Fruit fly (Drosophila melanogaster) whole organism, embryonic: Measurements from ENCODE around the gene sicily.
A peak's percentile ranks its signal among the peaks of the same experiment; 100 is the strongest.

Experiments
- Antp ChIP-seq: fragments of 200-800 bp; sonication (Bioruptor generic); optimal IDR thresholded peaks from 3 replicates; lab custom pipeline; 2016; ENCODE audit warnings: missing biosample characterization, missing genetic modification characterization
- CG1024 ChIP-seq: fragments of 200-800 bp; sonication (Bioruptor generic); IDR thresholded peaks from 2 replicates; pipeline ENCODE4 v1.3.6; 2022; ENCODE audit warnings: missing biosample characterization, missing genetic modification characterization
- CG10543 ChIP-seq: fragments of 200-800 bp; sonication (Bioruptor generic); optimal IDR thresholded peaks from 3 replicates; lab custom pipeline; 2017; ENCODE audit warnings: missing biosample characterization, mild to moderate bottlenecking, missing genetic modification characterization, moderate library complexity
- CG11247 ChIP-seq: fragments of 200-800 bp; sonication (Bioruptor generic); IDR thresholded peaks from 2 replicates; pipeline ENCODE4 v1.3.6; 2022; ENCODE audit warnings: missing biosample characterization, missing genetic modification characterization
- CG11398 ChIP-seq: fragments of 200-800 bp; sonication (Bioruptor generic); optimal IDR thresholded peaks from 2 replicates; lab custom pipeline; 2016; ENCODE audit warnings: missing biosample characterization, missing genetic modification characterization
- CG11504 ChIP-seq: fragments of 200-800 bp; sonication (Bioruptor generic); optimal IDR thresholded peaks from 3 replicates; lab custom pipeline; 2019; ENCODE audit warnings: missing biosample characterization, mild to moderate bottlenecking, missing genetic modification characterization, moderate library complexity
- CG12659 ChIP-seq: fragments of 200-800 bp; sonication (Bioruptor generic); optimal IDR thresholded peaks from 3 replicates; lab custom pipeline; 2017; ENCODE audit warnings: mild to moderate bottlenecking, missing biosample characterization, missing genetic modification reagents, missing genetic modification characterization
- CG12769 ChIP-seq: fragments of 200-800 bp; sonication (Bioruptor generic); optimal IDR thresholded peaks from 2 replicates; lab custom pipeline; 2019; ENCODE audit warnings: missing biosample characterization, mild to moderate bottlenecking, missing genetic modification characterization, moderate library complexity
- CG13775 ChIP-seq: fragments of 200-800 bp; sonication (Bioruptor generic); optimal IDR thresholded peaks from 3 replicates; lab custom pipeline; 2017; ENCODE audit warnings: missing biosample characterization, mild to moderate bottlenecking, missing genetic modification characterization
- CG17568 ChIP-seq: fragments of 200-800 bp; sonication (Bioruptor generic); optimal IDR thresholded peaks from 2 replicates; lab custom pipeline; 2018; ENCODE audit warnings: missing biosample characterization, mild to moderate bottlenecking, missing genetic modification characterization, moderate library complexity
- CG17912 ChIP-seq: fragments of 200-800 bp; sonication (Bioruptor generic); optimal IDR thresholded peaks from 2 replicates; lab custom pipeline; 2018; ENCODE audit warnings: missing biosample characterization, mild to moderate bottlenecking, missing genetic modification characterization
- CG18476 ChIP-seq: fragments of 200-800 bp; sonication (Bioruptor generic); optimal IDR thresholded peaks from 2 replicates; lab custom pipeline; 2016; ENCODE audit warnings: missing biosample characterization, mild to moderate bottlenecking, missing genetic modification characterization
- CG2678 ChIP-seq: fragments of 200-800 bp; sonication (Bioruptor generic); optimal IDR thresholded peaks from 3 replicates; lab custom pipeline; 2019; ENCODE audit warnings: missing biosample characterization, mild to moderate bottlenecking, missing genetic modification characterization, moderate library complexity
- CG3065 ChIP-seq: fragments of 200-800 bp; sonication (Bioruptor generic); optimal IDR thresholded peaks from 2 replicates; lab custom pipeline; 2016; ENCODE audit warnings: missing biosample characterization, missing genetic modification characterization
- CG4820 ChIP-seq: fragments of 200-800 bp; sonication (Bioruptor generic); optimal IDR thresholded peaks from 3 replicates; lab custom pipeline; 2016; ENCODE audit warnings: missing biosample characterization, missing genetic modification characterization
- CG6683 ChIP-seq: fragments of 200-800 bp; sonication (Bioruptor generic); optimal IDR thresholded peaks from 2 replicates; lab custom pipeline; 2017; ENCODE audit warnings: missing biosample characterization, mild to moderate bottlenecking, missing genetic modification characterization, missing genetic modification reagents
- CG7839 ChIP-seq: fragments of 200-800 bp; sonication (Bioruptor generic); optimal IDR thresholded peaks from 3 replicates; lab custom pipeline; 2018; ENCODE audit warnings: missing biosample characterization, mild to moderate bottlenecking, missing genetic modification characterization, moderate library complexity
- CG7987 ChIP-seq: fragments of 200-800 bp; sonication (Bioruptor generic); optimal IDR thresholded peaks from 2 replicates; lab custom pipeline; 2018; ENCODE audit warnings: missing biosample characterization, mild to moderate bottlenecking, missing genetic modification characterization, moderate library complexity
- CG8924 ChIP-seq: fragments of 200-800 bp; optimal IDR thresholded peaks from 3 replicates; lab custom pipeline; 2019; ENCODE audit warnings: missing biosample characterization, mild to moderate bottlenecking, missing genetic modification characterization, moderate library complexity
- CG9609 ChIP-seq: fragments of 200-800 bp; sonication (Bioruptor generic); optimal IDR thresholded peaks from 3 replicates; lab custom pipeline; 2016; ENCODE audit warnings: missing biosample characterization, missing genetic modification characterization
- CG9797 ChIP-seq: fragments of 200-800 bp; sonication (Bioruptor generic); optimal IDR thresholded peaks from 3 replicates; lab custom pipeline; 2018; ENCODE audit warnings: missing biosample characterization, mild to moderate bottlenecking, missing genetic modification characterization
- CoRest ChIP-seq: fragments of 200-800 bp; sonication (Bioruptor generic); optimal IDR thresholded peaks from 3 replicates; lab custom pipeline; 2018; ENCODE audit warnings: missing biosample characterization, mild to moderate bottlenecking, missing genetic modification characterization, moderate library complexity
- Doc2 ChIP-seq: fragments of 200-800 bp; sonication (Bioruptor generic); IDR thresholded peaks from 2 replicates; pipeline ENCODE4 v1.3.6; 2022; ENCODE audit warnings: missing biosample characterization, missing genetic modification characterization
- ERR ChIP-seq: fragments of 200-800 bp; sonication (Bioruptor generic); optimal IDR thresholded peaks from 2 replicates; lab custom pipeline; 2016; ENCODE audit warnings: missing biosample characterization, missing genetic modification characterization
- Ets97D ChIP-seq: fragments of 200-800 bp; sonication (Bioruptor generic); optimal IDR thresholded peaks from 3 replicates; lab custom pipeline; 2016; ENCODE audit warnings: missing biosample characterization, missing genetic modification characterization
- Hand ChIP-seq: fragments of 200-800 bp; sonication (Bioruptor generic); optimal IDR thresholded peaks from 2 replicates; lab custom pipeline; 2017; ENCODE audit warnings: mild to moderate bottlenecking, missing biosample characterization, missing genetic modification reagents, missing genetic modification characterization
- Hmr ChIP-seq: fragments of 200-800 bp; sonication (Bioruptor generic); optimal IDR thresholded peaks from 3 replicates; lab custom pipeline; 2017; ENCODE audit warnings: mild to moderate bottlenecking, missing biosample characterization, missing genetic modification reagents, missing genetic modification characterization
- Jarid2 ChIP-seq: fragments of 200-800 bp; sonication (Bioruptor generic); optimal IDR thresholded peaks from 3 replicates; lab custom pipeline; 2017; ENCODE audit warnings: mild to moderate bottlenecking, missing biosample characterization, missing genetic modification reagents, missing genetic modification characterization
- Nf-YB ChIP-seq: fragments of 200-800 bp; sonication (Bioruptor generic); optimal IDR thresholded peaks from 3 replicates; lab custom pipeline; 2019; ENCODE audit warnings: missing biosample characterization, mild to moderate bottlenecking, missing genetic modification characterization, moderate library complexity
- TFAM ChIP-seq: fragments of 200-800 bp; sonication (Bioruptor generic); optimal IDR thresholded peaks from 2 replicates; lab custom pipeline; 2017; ENCODE audit warnings: missing biosample characterization, missing genetic modification characterization, inconsistent platforms
- Xrp1 ChIP-seq: fragments of 200-800 bp; sonication (Bioruptor generic); IDR thresholded peaks from 2 replicates; pipeline ENCODE4 v1.3.6; 2022; ENCODE audit warnings: missing biosample characterization, missing genetic modification characterization
- abd-A ChIP-seq: fragments of 200-800 bp; sonication (Bioruptor generic); optimal IDR thresholded peaks from 3 replicates; lab custom pipeline; 2019; ENCODE audit warnings: missing biosample characterization, mild to moderate bottlenecking, missing genetic modification characterization, moderate library complexity
- az2 ChIP-seq: fragments of 200-800 bp; sonication (Bioruptor generic); optimal IDR thresholded peaks from 3 replicates; lab custom pipeline; 2016; ENCODE audit warnings: missing biosample characterization, missing genetic modification characterization
- crc ChIP-seq: fragments of 200-800 bp; sonication (Bioruptor generic); optimal IDR thresholded peaks from 2 replicates; lab custom pipeline; 2016; ENCODE audit warnings: missing biosample characterization, missing genetic modification characterization
- crol ChIP-seq: fragments of 200-800 bp; sonication (Bioruptor generic); IDR thresholded peaks from 2 replicates; pipeline ENCODE4 v1.3.6; 2022; ENCODE audit warnings: missing biosample characterization, missing genetic modification characterization
- cwo ChIP-seq: fragments of 200-800 bp; sonication (Bioruptor generic); optimal IDR thresholded peaks from 3 replicates; lab custom pipeline; 2017; ENCODE audit warnings: missing biosample characterization, missing genetic modification characterization, mild to moderate bottlenecking, moderate library complexity, missing genetic modification reagents
- dan ChIP-seq: fragments of 200-800 bp; sonication (Bioruptor generic); IDR thresholded peaks from 2 replicates; pipeline ENCODE4 v1.3.6; 2022; ENCODE audit warnings: missing biosample characterization, missing genetic modification characterization
- ems ChIP-seq: fragments of 200-800 bp; sonication (Bioruptor generic); optimal IDR thresholded peaks from 3 replicates; lab custom pipeline; 2016; ENCODE audit warnings: missing biosample characterization, missing genetic modification characterization
- fd64A ChIP-seq: fragments of 200-800 bp; sonication (Bioruptor generic); optimal IDR thresholded peaks from 3 replicates; lab custom pipeline; 2018; ENCODE audit warnings: missing biosample characterization, mild to moderate bottlenecking, missing genetic modification characterization
- hth ChIP-seq: fragments of >200 bp; optimal IDR thresholded peaks from 2 replicates; lab custom pipeline; 2017; ENCODE audit warnings: inconsistent platforms
- jigr1 ChIP-seq: fragments of 200-800 bp; sonication (Bioruptor generic); IDR thresholded peaks from 3 replicates; pipeline ENCODE4 v1.3.6; 2022; ENCODE audit warnings: missing biosample characterization, missing genetic modification characterization
- kay ChIP-seq: fragments of 200-800 bp; sonication (Bioruptor generic); optimal IDR thresholded peaks from 2 replicates; lab custom pipeline; 2016; ENCODE audit warnings: missing biosample characterization, missing genetic modification characterization
- sc ChIP-seq, 3 experiments: fragments of >200 bp in 2 of 3; fragments of 200-800 bp in 1 of 3; sonication (Bioruptor generic) in 1 of 3; optimal IDR thresholded peaks; 2 replicates in 2 of 3; 3 replicates in 1 of 3; lab custom pipeline; 2017; ENCODE audit warnings: mild to moderate bottlenecking in 1 of 3, missing biosample characterization in 1 of 3, missing genetic modification characterization in 1 of 3, missing genetic modification reagents in 1 of 3
- schlank ChIP-seq: fragments of 200-800 bp; sonication (Bioruptor generic); optimal IDR thresholded peaks from 2 replicates; lab custom pipeline; 2018; ENCODE audit warnings: missing biosample characterization, mild to moderate bottlenecking, missing genetic modification characterization
- slbo ChIP-seq: fragments of 200-800 bp; sonication (Bioruptor generic); IDR thresholded peaks from 2 replicates; pipeline ENCODE4 v1.3.6; 2022; ENCODE audit warnings: missing biosample characterization, missing genetic modification characterization
- tll ChIP-seq, 2 experiments: fragments of 200-800 bp in 1 of 2; fragments of >200 bp in 1 of 2; sonication (Bioruptor generic) in 1 of 2; optimal IDR thresholded peaks; 2 replicates each; lab custom pipeline; 2017 to 2019; ENCODE audit warnings: missing biosample characterization in 2 of 2, missing genetic modification characterization in 2 of 2, mild to moderate bottlenecking in 1 of 2, moderate library complexity in 1 of 2
- unc-4 ChIP-seq: fragments of 200-800 bp; sonication (Bioruptor generic); IDR thresholded peaks from 2 replicates; pipeline ENCODE4 v1.3.6; 2022; ENCODE audit warnings: missing biosample characterization, missing genetic modification characterization; ENCODE audit not compliant: partially characterized antibody
- wek ChIP-seq: fragments of 200-800 bp; sonication (Bioruptor generic); optimal IDR thresholded peaks from 3 replicates; lab custom pipeline; 2018; ENCODE audit warnings: missing biosample characterization, mild to moderate bottlenecking, missing genetic modification characterization, moderate library complexity
- zen2 ChIP-seq: fragments of 200-800 bp; sonication (Bioruptor generic); IDR thresholded peaks from 3 replicates; pipeline ENCODE4 v1.3.6; 2022; ENCODE audit warnings: missing biosample characterization, missing genetic modification characterization; ENCODE audit not compliant: partially characterized antibody

sicily gene

dm6 chrX:11920959-11921358, 29.4 kb downstream of the sicily start (continued):
- peak; percentile 74 for TF ChIP-seq abd-A (tag; lab: Kevin White, UChicago)
- TF ChIP-seq CG13775 (GFP tag; lab: Kevin White, UChicago) = peak; percentile 81
- TF ChIP-seq Hand (GFP tag; lab: Kevin White, UChicago) = peak; percentile 70
- TF ChIP-seq CG8924 (tag; lab: Kevin White, UChicago) = peak; percentile 95
- peak; percentile 58 for TF ChIP-seq Jarid2 (GFP tag; lab: Kevin White, UChicago)
- peak; percentile 24 for TF ChIP-seq CG17912
- peak; percentile 35 for TF ChIP-seq schlank (tag; lab: Kevin White, UChicago)
- peak; percentile 97 for TF ChIP-seq CG2678
- peak; percentile 48 for TF ChIP-seq crol (GFP tag; lab: Robert Waterston, UW)
- TF ChIP-seq Ets97D (GFP tag; lab: Kevin White, UChicago) = peak; percentile 26
- peak; percentile 81 for TF ChIP-seq slbo
- peak; percentile 26 for TF ChIP-seq CG11398 (GFP tag; lab: Kevin White, UChicago)
- peak; percentile 60 for TF ChIP-seq ems (GFP tag; lab: Kevin White, UChicago)
- peak; percentile 80 for TF ChIP-seq CG11247 (GFP tag; lab: Robert Waterston, UW)
- peak; percentile 67 for TF ChIP-seq wek
- peak; percentile 76 for TF ChIP-seq CG4820 (GFP tag; lab: Kevin White, UChicago)
- TF ChIP-seq tll (GFP tag; optimal IDR thresholded peaks at IDR 0.05; lab: Kevin White, UChicago) = no peak
- peak; percentile 63 for TF ChIP-seq crc (GFP tag; lab: Kevin White, UChicago)
- peak; percentile 59 for TF ChIP-seq kay
- no peak for TF ChIP-seq sc (optimal IDR thresholded peaks at IDR 0.05; lab: Kevin White, UChicago)
- peak; percentile 80 for TF ChIP-seq sc (GFP tag; optimal IDR thresholded peaks at IDR 0.05; lab: Kevin White, UChicago)
- TF ChIP-seq Xrp1 = peak; percentile 89
- TF ChIP-seq cwo (GFP tag; lab: Kevin White, UChicago) = peak; percentile 85
- TF ChIP-seq Nf-YB = peak; percentile 79
- TF ChIP-seq CG7987 (GFP tag; lab: Kevin White, UChicago) = peak; percentile 66
- no peak; the same call in 1 of the 2 replicates for TF ChIP-seq Doc2
- peak; percentile 96 for TF ChIP-seq CG7839
- TF ChIP-seq CG6683 (GFP tag; lab: Kevin White, UChicago) = peak; percentile 77
- TF ChIP-seq TFAM (GFP tag; lab: Kevin White, UChicago) = peak; percentile 39
- peak; percentile 94 for TF ChIP-seq CG11504 (tag; lab: Kevin White, UChicago)
- no peak for TF ChIP-seq zen2
- TF ChIP-seq az2 (GFP tag; lab: Kevin White, UChicago) = peak; percentile 86
- TF ChIP-seq CG3065 (GFP tag; lab: Kevin White, UChicago) = peak; percentile 13
- peak; percentile 82 for TF ChIP-seq CG12769 (tag; lab: Kevin White, UChicago)
- peak; percentile 86 for TF ChIP-seq CG10543 (GFP tag; lab: Kevin White, UChicago)
- TF ChIP-seq Antp (GFP tag; lab: Kevin White, UChicago) = peak; percentile 53
- peak; percentile 87 for TF ChIP-seq Hmr
- peak; percentile 41 for TF ChIP-seq CG9609
- TF ChIP-seq CG1024 = no peak
- peak; percentile 86 for TF ChIP-seq CG17568 (GFP tag; lab: Kevin White, UChicago)
- TF ChIP-seq jigr1 (GFP tag; lab: Robert Waterston, UW) = peak; percentile 77; the same call in 1 of the 3 replicates
- TF ChIP-seq CG18476 (GFP tag; lab: Kevin White, UChicago) = peak; percentile 68
- peak; percentile 96 for TF ChIP-seq CoRest
- 0 out of 2 replicates have a peak, but pooled peaks have one; percentile 27 for TF ChIP-seq dan (GFP tag; lab: Robert Waterston, UW)
- no peak for TF ChIP-seq unc-4 (GFP tag; lab: Robert Waterston, UW)
- no peak for TF ChIP-seq hth (lab: Kevin White, UChicago)
- peak; percentile 88 for TF ChIP-seq CG12659
- TF ChIP-seq CG9797 (GFP tag; lab: Kevin White, UChicago) = no peak
- TF ChIP-seq ERR (GFP tag; lab: Kevin White, UChicago) = peak; percentile 56
- peak; percentile 71 for TF ChIP-seq fd64A
